Fruit fly (Drosophila melanogaster): ENCODE results near the gene FIG4.

Gene FIG4

DNA sequence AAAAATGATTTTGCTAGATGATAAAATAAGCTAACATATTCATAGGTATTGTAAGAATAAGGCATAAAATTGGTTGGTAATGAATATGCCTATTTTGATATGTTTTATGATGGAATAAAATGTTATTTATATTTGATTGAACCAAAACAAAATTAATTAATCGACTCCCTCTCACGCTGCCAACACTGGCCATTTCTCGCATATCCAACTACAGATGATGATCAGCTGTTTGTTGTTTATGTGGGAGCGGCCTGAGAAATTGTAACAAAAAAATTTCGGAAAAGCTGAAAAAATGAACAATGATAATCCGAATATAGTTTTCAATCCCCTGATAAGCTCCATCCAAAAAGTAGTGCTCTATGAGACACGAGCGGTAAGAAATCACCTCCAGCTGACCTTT is at the start of gene FIG4:
TSS of gene FIG4 (plus strand) at position 229 of the 400 bp plus-strand sequence.
- no peak for TF ChIP-seq D1 (tag; optimal IDR thresholded peaks at IDR 0.05)
- TF ChIP-seq CG12605 (GFP tag; IDR thresholded peaks at IDR 0.05), result no peak
- TF ChIP-seq fd96Ca (GFP tag; IDR thresholded peaks at IDR 0.05), result no peak
- no peak for TF ChIP-seq Ets98B (GFP tag; IDR thresholded peaks at IDR 0.05)
- no peak for TF ChIP-seq CG8159 (tag; optimal IDR thresholded peaks at IDR 0.05)
- no peak for TF ChIP-seq CG4496 (GFP tag; IDR thresholded peaks at IDR 0.05)
- TF ChIP-seq Pif1B (GFP tag; optimal IDR thresholded peaks at IDR 0.05), result no peak
- TF ChIP-seq gl (tag; optimal IDR thresholded peaks at IDR 0.05), result no peak
- TF ChIP-seq Pif1A (GFP tag; optimal IDR thresholded peaks at IDR 0.05), result no peak
- TF ChIP-seq CG8301 (tag; optimal IDR thresholded peaks at IDR 0.05), result no peak
- no peak for TF ChIP-seq CG17806 (tag; optimal IDR thresholded peaks at IDR 0.05)
- TF ChIP-seq rn (GFP tag; IDR thresholded peaks at IDR 0.05), result no peak
- TF ChIP-seq CG13204 (GFP tag; optimal IDR thresholded peaks at IDR 0.05), result no peak
- no peak for TF ChIP-seq CG34367 (tag; optimal IDR thresholded peaks at IDR 0.05)
- TF ChIP-seq CG9948 (tag; optimal IDR thresholded peaks at IDR 0.05), result no peak
- TF ChIP-seq CG32121 (GFP tag; IDR thresholded peaks at IDR 0.05), result no peak

- TF ChIP-seq EcR (GFP tag; optimal IDR thresholded peaks at IDR 0.05) (no peak), rn (GFP tag; IDR thresholded peaks at IDR 0.05) (no peak), CG15710 (tag; optimal IDR thresholded peaks at IDR 0.05) (peak; percentile 58), Ets98B (GFP tag; IDR thresholded peaks at IDR 0.05) (no peak), CG13204 (GFP tag; optimal IDR thresholded peaks at IDR 0.05) (no peak), CG14655 (GFP tag; optimal IDR thresholded peaks at IDR 0.05) (peak; percentile 54), CG4496 (GFP tag; IDR thresholded peaks at IDR 0.05) (peak; percentile 43; the same call in 1 of the 3 replicates), CG34367 (tag; optimal IDR thresholded peaks at IDR 0.05) (peak; percentile 23), CG9948 (tag; optimal IDR thresholded peaks at IDR 0.05) (no peak), Pif1B (GFP tag; optimal IDR thresholded peaks at IDR 0.05) (no peak), CG12605 (GFP tag; IDR thresholded peaks at IDR 0.05) (no peak), CG8159 (tag; optimal IDR thresholded peaks at IDR 0.05) (peak; percentile 65), CG10348 (GFP tag; IDR thresholded peaks at IDR 0.05) (no peak), fd96Ca (GFP tag; IDR thresholded peaks at IDR 0.05) (0 out of 3 replicates have a peak, but pooled peaks have one; percentile 35), CG8301 (tag; optimal IDR thresholded peaks at IDR 0.05) (no peak), gl (tag; optimal IDR thresholded peaks at IDR 0.05) (no peak), CG17806 (tag; optimal IDR thresholded peaks at IDR 0.05) (no peak), D1 (tag; optimal IDR thresholded peaks at IDR 0.05) (no peak), Snoo (tag; optimal IDR thresholded peaks at IDR 0.05) (no peak), CG32121 (GFP tag; IDR thresholded peaks at IDR 0.05) (peak; percentile 35), Pif1A (GFP tag; optimal IDR thresholded peaks at IDR 0.05) (peak; percentile 50)
Measured at dm6 chr2L:4416089-4416488, 48.9 kb upstream of the FIG4 start.

DNA sequence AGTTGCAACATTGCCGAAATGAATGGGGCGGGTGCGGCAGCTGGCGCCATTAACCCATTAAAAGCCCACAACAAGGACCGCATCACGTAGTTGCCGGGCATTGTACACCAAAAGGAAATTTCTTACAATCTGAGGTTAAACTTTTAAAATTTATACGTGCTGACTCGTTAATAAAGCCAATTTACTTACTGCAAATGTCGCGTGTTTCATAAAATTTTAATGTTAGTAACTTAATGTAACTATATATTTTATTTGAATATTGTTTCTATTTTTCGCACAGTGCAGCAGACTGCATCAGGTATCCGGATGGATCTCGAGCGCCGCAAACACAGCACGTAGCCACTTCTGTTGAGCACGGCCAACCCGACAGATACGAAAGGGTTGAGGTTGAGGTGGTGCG is 48.1 kb upstream of the FIG4 start:
- TF ChIP-seq CG15710 (tag; optimal IDR thresholded peaks at IDR 0.05) (peak; percentile 58), Pif1A (GFP tag; optimal IDR thresholded peaks at IDR 0.05) (peak; percentile 0), CG4496 (GFP tag; IDR thresholded peaks at IDR 0.05) (peak; percentile 64; the same call in 1 of the 3 replicates), CG10348 (GFP tag; IDR thresholded peaks at IDR 0.05) (no peak), Snoo (tag; optimal IDR thresholded peaks at IDR 0.05) (no peak), CG12605 (GFP tag; IDR thresholded peaks at IDR 0.05) (no peak), CG14655 (GFP tag; optimal IDR thresholded peaks at IDR 0.05) (peak; percentile 48), CG32121 (GFP tag; IDR thresholded peaks at IDR 0.05) (peak; percentile 56; the same call in 1 of the 2 replicates), CG34367 (tag; optimal IDR thresholded peaks at IDR 0.05) (peak; percentile 51), fd96Ca (GFP tag; IDR thresholded peaks at IDR 0.05) (0 out of 3 replicates have a peak, but pooled peaks have one; percentile 32), CG8159 (tag; optimal IDR thresholded peaks at IDR 0.05) (peak; percentile 74), EcR (GFP tag; optimal IDR thresholded peaks at IDR 0.05) (no peak), CG8301 (tag; optimal IDR thresholded peaks at IDR 0.05) (peak; percentile 35), Pif1B (GFP tag; optimal IDR thresholded peaks at IDR 0.05) (peak; percentile 5), gl (tag; optimal IDR thresholded peaks at IDR 0.05) (no peak), CG13204 (GFP tag; optimal IDR thresholded peaks at IDR 0.05) (no peak), CG17806 (tag; optimal IDR thresholded peaks at IDR 0.05) (peak; percentile 59), rn (GFP tag; IDR thresholded peaks at IDR 0.05) (no peak), D1 (tag; optimal IDR thresholded peaks at IDR 0.05) (no peak), CG9948 (tag; optimal IDR thresholded peaks at IDR 0.05) (peak; percentile 52), Ets98B (GFP tag; IDR thresholded peaks at IDR 0.05) (peak; percentile 27; the same call in 1 of the 2 replicates)

DNA sequence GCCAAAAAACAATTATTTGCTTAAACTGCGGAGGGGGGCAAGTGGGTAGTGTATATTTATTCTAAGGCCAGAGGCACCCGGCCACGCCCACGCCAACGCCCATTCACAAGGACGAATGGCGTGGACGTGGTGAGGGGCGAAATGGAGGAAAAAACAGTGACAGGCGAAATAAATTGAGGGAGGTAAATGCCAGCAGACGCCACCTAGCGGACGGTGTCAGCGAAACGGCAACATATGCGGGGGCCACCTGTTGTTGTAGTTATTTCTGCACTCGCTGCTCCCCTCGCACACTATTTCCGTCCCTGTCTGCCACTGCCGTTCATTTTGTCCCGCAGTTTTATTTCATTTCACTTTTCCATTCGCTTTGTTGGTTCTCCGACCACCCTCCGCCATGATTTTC is 47.0 kb upstream of the FIG4 start:
- no peak for TF ChIP-seq Pif1B (GFP tag; optimal IDR thresholded peaks at IDR 0.05)
- peak; percentile 49 for TF ChIP-seq CG12605 (GFP tag; IDR thresholded peaks at IDR 0.05)
- peak; percentile 39; the same call in 1 of the 3 replicates for TF ChIP-seq CG4496 (GFP tag; IDR thresholded peaks at IDR 0.05)
- TF ChIP-seq EcR (GFP tag; optimal IDR thresholded peaks at IDR 0.05), result no peak
- no peak for TF ChIP-seq CG17806 (tag; optimal IDR thresholded peaks at IDR 0.05)
- no peak for TF ChIP-seq CG9948 (tag; optimal IDR thresholded peaks at IDR 0.05)
- TF ChIP-seq CG14655 (GFP tag; optimal IDR thresholded peaks at IDR 0.05), result no peak
- TF ChIP-seq fd96Ca (GFP tag; IDR thresholded peaks at IDR 0.05), result peak; percentile 25; the same call in 1 of the 3 replicates
- TF ChIP-seq CG8159 (tag; optimal IDR thresholded peaks at IDR 0.05), result no peak

dm6 chr2L:4418819-4419218 is 46.2 kb upstream of the FIG4 start:
- TF ChIP-seq CG34367 (tag; optimal IDR thresholded peaks at IDR 0.05) (no peak), CG15710 (tag; optimal IDR thresholded peaks at IDR 0.05) (no peak), CG4496 (GFP tag; IDR thresholded peaks at IDR 0.05) (0 out of 3 replicates have a peak, but pooled peaks have one; percentile 9)

DNA sequence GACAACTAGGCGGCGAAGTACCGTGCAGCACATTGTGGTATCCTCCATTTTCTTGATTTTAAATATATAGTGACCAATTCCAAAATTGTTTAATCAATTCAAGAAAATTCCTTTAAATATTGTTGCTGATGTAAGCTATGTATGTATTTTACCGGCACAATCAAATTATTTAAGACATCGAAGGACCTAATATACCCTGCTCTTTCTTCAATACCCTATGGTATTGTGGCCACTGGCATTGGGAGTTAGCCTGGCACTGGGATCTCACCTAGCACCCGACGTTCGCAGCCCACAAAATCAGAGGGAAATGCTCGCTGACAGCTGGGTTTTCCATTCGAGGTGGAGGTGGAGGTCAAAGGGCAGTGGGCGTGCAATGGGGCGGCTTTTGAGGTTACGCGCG is 42.8 kb upstream of the FIG4 start:
- TF ChIP-seq Pif1B (GFP tag; optimal IDR thresholded peaks at IDR 0.05) (no peak), CG32121 (GFP tag; IDR thresholded peaks at IDR 0.05) (no peak), CG13204 (GFP tag; optimal IDR thresholded peaks at IDR 0.05) (no peak), CG34367 (tag; optimal IDR thresholded peaks at IDR 0.05) (no peak), CG15710 (tag; optimal IDR thresholded peaks at IDR 0.05) (no peak), CG14655 (GFP tag; optimal IDR thresholded peaks at IDR 0.05) (no peak), CG8159 (tag; optimal IDR thresholded peaks at IDR 0.05) (no peak), CG12605 (GFP tag; IDR thresholded peaks at IDR 0.05) (no peak), CG17806 (tag; optimal IDR thresholded peaks at IDR 0.05) (no peak)
